Fruit fly (Drosophila melanogaster) whole organism, wandering third instar larva: ENCODE measurements around the gene schuy.

ENCODE experiments used
- Dfd ChIP-seq: fragments of >200 bp; optimal IDR thresholded peaks from 2 replicates; lab custom pipeline; 2017; ENCODE audit warnings: missing biosample characterization, missing genetic modification characterization
- Hr78 ChIP-seq: fragments of >200 bp; optimal IDR thresholded peaks from 2 replicates; lab custom pipeline; 2017; ENCODE audit warnings: missing biosample characterization, missing genetic modification characterization
- Hr83 ChIP-seq: fragments of 200-300 bp; sonication (Bioruptor generic); optimal IDR thresholded peaks from 2 replicates; lab custom pipeline; 2016; ENCODE audit warnings: missing biosample characterization, mild to moderate bottlenecking, missing genetic modification characterization, moderate library complexity; ENCODE audit not compliant: poor library complexity, severe bottlenecking
- Mio ChIP-seq: sonication (Bioruptor generic); optimal IDR thresholded peaks from 2 replicates; lab custom pipeline; 2016; ENCODE audit warnings: missing biosample characterization, missing genetic modification characterization
- N ChIP-seq: fragments of >200 bp; optimal IDR thresholded peaks from 2 replicates; lab custom pipeline; 2018; ENCODE audit warnings: missing biosample characterization, missing external identifiers, missing genetic modification characterization
- Rel ChIP-seq, 2 experiments: fragments of 200-800 bp; sonication (Bioruptor generic) in 1 of 2; optimal IDR thresholded peaks; 2 replicates in 1 of 2; 3 replicates in 1 of 2; lab custom pipeline; 2016 to 2019; ENCODE audit warnings: mild to moderate bottlenecking in 2 of 2, missing biosample characterization in 2 of 2, missing genetic modification characterization in 2 of 2, moderate library complexity in 1 of 2
- brk ChIP-seq: fragments of 200-800 bp; sonication (Bioruptor generic); optimal IDR thresholded peaks from 2 replicates; lab custom pipeline; 2016; ENCODE audit warnings: missing biosample characterization, mild to moderate bottlenecking, missing genetic modification characterization
- dsf ChIP-seq: sonication (Bioruptor generic); optimal IDR thresholded peaks from 2 replicates; lab custom pipeline; 2016; ENCODE audit warnings: missing biosample characterization, missing genetic modification characterization, borderline replicate concordance
- fru ChIP-seq: fragments of 200-800 bp; sonication (Bioruptor generic); optimal IDR thresholded peaks from 3 replicates; lab custom pipeline; 2016; ENCODE audit warnings: missing biosample characterization, mild to moderate bottlenecking, missing genetic modification characterization
- h ChIP-seq: fragments of 200-800 bp; sonication (Bioruptor generic); optimal IDR thresholded peaks from 3 replicates; lab custom pipeline; 2016; ENCODE audit warnings: missing biosample characterization, mild to moderate bottlenecking, missing genetic modification characterization
- jim ChIP-seq: fragments of 175-275, 200-325 bp; sonication (Bioruptor generic); optimal IDR thresholded peaks from 2 replicates; lab custom pipeline; 2016; ENCODE audit warnings: missing biosample characterization, mild to moderate bottlenecking, missing genetic modification characterization
- pan ChIP-seq: fragments of >200 bp; optimal IDR thresholded peaks from 2 replicates; lab custom pipeline; 2017
- usp ChIP-seq: fragments of >200 bp; optimal IDR thresholded peaks from 2 replicates; lab custom pipeline; 2017; ENCODE audit warnings: missing biosample characterization, missing genetic modification characterization
- woc ChIP-seq: sonication (Bioruptor generic); optimal IDR thresholded peaks from 2 replicates; lab custom pipeline; 2016; ENCODE audit warnings: missing biosample characterization, mild to moderate bottlenecking, missing genetic modification characterization

- TF ChIP-seq brk (GFP tag; lab: Kevin White, UChicago): no peak
- no peak for TF ChIP-seq Mio (GFP tag; lab: Kevin White, UChicago)
- no peak for TF ChIP-seq jim (GFP tag; lab: Kevin White, UChicago)
- TF ChIP-seq Rel (GFP tag; optimal IDR thresholded peaks at IDR 0.05; lab: Kevin White, UChicago): no peak
- TF ChIP-seq Rel (tag; optimal IDR thresholded peaks at IDR 0.05; lab: Kevin White, UChicago): no peak
- no peak for TF ChIP-seq Dfd (GFP tag; lab: Kevin White, UChicago)
- no peak for TF ChIP-seq N
- no peak for TF ChIP-seq Hr83 (GFP tag; lab: Kevin White, UChicago)
- no peak for TF ChIP-seq pan
- no peak for TF ChIP-seq usp (GFP tag; lab: Kevin White, UChicago)
- TF ChIP-seq h (GFP tag; lab: Kevin White, UChicago): no peak
- TF ChIP-seq fru (GFP tag; lab: Kevin White, UChicago): no peak
- TF ChIP-seq Hr78 (GFP tag; lab: Kevin White, UChicago): no peak
- TF ChIP-seq woc: no peak
- TF ChIP-seq dsf (GFP tag; lab: Kevin White, UChicago): no peak
Observed at dm6 chr3L:19991120-19991519, 5.2 kb downstream of the schuy start, which contains the start of gene fln.
